Worm (Caenorhabditis elegans) whole organism, young adult: ENCODE results near the gene srj-1.

Source experiments
- ama-1 ChIP-seq, 3 experiments: fragments of 150-350 bp in 1 of 3; sonication (generic microtip) in 2 of 3; optimal IDR thresholded peaks; 2 replicates each; lab custom pipeline; 2014 to 2018; ENCODE audit warnings: missing biosample characterization in 2 of 3, missing genetic modification characterization in 2 of 3, missing genetic modification reagents in 2 of 3
- aptf-3 ChIP-seq: fragments of 200-800 bp; sonication (Bioruptor generic); IDR thresholded peaks from 2 replicates; pipeline ENCODE4 v1.3.6; 2022; ENCODE audit warnings: missing genetic modification characterization, missing compliant biosample characterization
- ceh-100 ChIP-seq: fragments of 200-800 bp; sonication (Bioruptor generic); IDR thresholded peaks from 2 replicates; pipeline ENCODE4 v1.3.6; 2022; ENCODE audit warnings: missing genetic modification reagents, missing genetic modification characterization, missing compliant biosample characterization
- him-1 ChIP-seq: sonication (generic microtip); optimal IDR thresholded peaks from 2 replicates; lab custom pipeline; 2016; ENCODE audit warnings: missing genotype, missing genetic modification reagents, missing genetic modification characterization, missing compliant biosample characterization
- lin-40 ChIP-seq: sonication (generic microtip); optimal IDR thresholded peaks from 2 replicates; lab custom pipeline; 2016; ENCODE audit warnings: missing genetic modification characterization, mild to moderate bottlenecking, missing compliant biosample characterization, missing genotype, missing genetic modification reagents
- nhr-90 ChIP-seq: sonication (generic microtip); optimal IDR thresholded peaks from 2 replicates; lab custom pipeline; 2016; ENCODE audit warnings: missing genotype, mild to moderate bottlenecking, missing genetic modification characterization, missing compliant biosample characterization
- rcor-1 ChIP-seq: fragments of 200-800 bp; sonication (Bioruptor generic); IDR thresholded peaks from 2 replicates; pipeline ENCODE4 v1.3.6; 2022; ENCODE audit warnings: missing genetic modification reagents, missing genetic modification characterization, missing compliant biosample characterization
- somi-1 ChIP-seq: fragments of 200-800 bp; sonication (Bioruptor generic); optimal IDR thresholded peaks from 2 replicates; lab custom pipeline; 2018; ENCODE audit warnings: mild to moderate bottlenecking, missing genetic modification characterization, missing compliant biosample characterization

DNA sequence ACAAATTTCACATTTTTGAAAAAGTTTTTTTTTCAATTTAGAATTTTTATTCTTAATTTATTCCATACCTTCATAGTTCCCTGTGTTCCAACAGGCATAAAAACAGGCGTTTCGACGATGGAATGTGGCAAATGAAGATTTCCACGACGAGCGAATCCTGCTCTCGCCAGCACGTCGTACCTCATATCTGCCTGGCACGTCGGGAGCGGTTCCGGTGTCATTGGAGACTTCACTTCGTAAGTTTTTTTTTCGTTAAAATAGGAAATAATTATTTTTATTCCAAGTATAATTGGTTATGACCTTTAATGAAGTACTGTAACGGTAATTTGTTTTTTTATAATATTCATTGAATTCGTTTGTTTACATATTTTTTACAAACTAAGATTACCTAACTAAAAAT lies 5.7 kb downstream of the srj-1 start, which contains the start of gene tgt-1:
- TF ChIP-seq nhr-90 (tag; lab: Kevin White, UChicago) (no peak), aptf-3 (no peak), lin-40 (tag; lab: Kevin White, UChicago) (no peak), ceh-100 (GFP tag; lab: Robert Waterston, UW) (no peak), ama-1 (optimal IDR thresholded peaks at IDR 0.05; lab: Kevin White, UChicago) (no peak), ama-1 (GFP tag; optimal IDR thresholded peaks at IDR 0.05; lab: Kevin White, UChicago) (peak in 1 of 2 experiments; percentile 49), rcor-1 (GFP tag; lab: Robert Waterston, UW) (no peak), him-1 (tag; lab: Kevin White, UChicago) (no peak), somi-1 (no peak)
